Worm (Caenorhabditis elegans): ENCODE data around the gene ceh-89.

ceh-89 gene

ce11 chrX:14173850-14174249 lies 32.1 kb downstream of the ceh-89 start, which contains the start of gene idhb-1 (continued):
- TF ChIP-seq sox-4 (tag; optimal IDR thresholded peaks at IDR 0.05) = no peak
- TF ChIP-seq C34B4.2 (tag; optimal IDR thresholded peaks at IDR 0.05) = no peak
- TF ChIP-seq lin-14 (GFP tag; optimal IDR thresholded peaks at IDR 0.05) = peak; percentile 89
- peak; percentile 64 for TF ChIP-seq unc-86 (tag; optimal IDR thresholded peaks at IDR 0.05)
- peak; percentile 67 for TF ChIP-seq mep-1 (tag; optimal IDR thresholded peaks at IDR 0.05)
- peak; percentile 51 for TF ChIP-seq unc-130 (tag; optimal IDR thresholded peaks at IDR 0.05)
- TF ChIP-seq sup-37 (GFP tag; optimal IDR thresholded peaks at IDR 0.05) = peak; percentile 8
- peak; percentile 83 for TF ChIP-seq swsn-7 (tag; optimal IDR thresholded peaks at IDR 0.05)
- no peak for TF ChIP-seq C04F5.9 (tag; optimal IDR thresholded peaks at IDR 0.05)
- TF ChIP-seq skn-1 (tag; optimal IDR thresholded peaks at IDR 0.05) = peak; percentile 81
- no peak for TF ChIP-seq hlh-17 (GFP tag; optimal IDR thresholded peaks at IDR 0.05; ENCODE audit: borderline replicate concordance)
- peak; percentile 53 for TF ChIP-seq isw-1 (GFP tag; IDR thresholded peaks at IDR 0.05)
- no peak for TF ChIP-seq blmp-1 (tag; optimal IDR thresholded peaks at IDR 0.05)
- no peak for TF ChIP-seq sptf-1 (tag; optimal IDR thresholded peaks at IDR 0.05)
- no peak for TF ChIP-seq ceh-90 (tag; optimal IDR thresholded peaks at IDR 0.05)
- no peak for TF ChIP-seq aha-1 (tag; optimal IDR thresholded peaks at IDR 0.05)
- peak; percentile 36 for TF ChIP-seq F16B12.6 (tag; optimal IDR thresholded peaks at IDR 0.05)
- TF ChIP-seq nhr-237 (tag; optimal IDR thresholded peaks at IDR 0.05) = no peak
- peak; percentile 31 for TF ChIP-seq fkh-10 (GFP tag; optimal IDR thresholded peaks at IDR 0.05)
- no peak for TF ChIP-seq unc-30 (tag; optimal IDR thresholded peaks at IDR 0.05)
- TF ChIP-seq nhr-90 (tag; optimal IDR thresholded peaks at IDR 0.05; ENCODE audit: poor library complexity) = peak; percentile 74
- TF ChIP-seq mef-2 (tag; optimal IDR thresholded peaks at IDR 0.05) = no peak
- TF ChIP-seq lin-35 (GFP tag; optimal IDR thresholded peaks at IDR 0.05) = peak; percentile 46 to 81
- TF ChIP-seq nhr-76 (tag; optimal IDR thresholded peaks at IDR 0.05) = no peak
- no peak for TF ChIP-seq nhr-28 (tag; optimal IDR thresholded peaks at IDR 0.05)
- peak; percentile 81 for TF ChIP-seq nhr-19 (GFP tag; conservative IDR thresholded peaks at IDR 0.05)
- TF ChIP-seq nhr-84 (tag; optimal IDR thresholded peaks at IDR 0.05) = no peak
- 0 out of 2 replicates have a peak, but pooled peaks have one; percentile 45 for TF ChIP-seq grh-1 (GFP tag; IDR thresholded peaks at IDR 0.05)
- peak; percentile 60 for TF ChIP-seq egl-13 (tag; optimal IDR thresholded peaks at IDR 0.05)
- TF ChIP-seq irx-1 (tag; optimal IDR thresholded peaks at IDR 0.05) = peak; percentile 49
- TF ChIP-seq elt-3 (tag; optimal IDR thresholded peaks at IDR 0.05) = peak in 2 of 6 experiments; percentile 28 to 44
- no peak for TF ChIP-seq fkh-4 (tag; optimal IDR thresholded peaks at IDR 0.05; ENCODE audit: borderline replicate concordance)
- TF ChIP-seq dsc-1 (tag; optimal IDR thresholded peaks at IDR 0.05) = peak; percentile 80
- no peak for TF ChIP-seq tlp-1 (tag; optimal IDR thresholded peaks at IDR 0.05)
- TF ChIP-seq mab-9 (GFP tag; IDR thresholded peaks at IDR 0.05) = 0 out of 2 replicates have a peak, but pooled peaks have one; percentile 27
- no peak for TF ChIP-seq pqm-1 (tag; optimal IDR thresholded peaks at IDR 0.05)
- no peak for TF ChIP-seq egl-27 (tag; optimal IDR thresholded peaks at IDR 0.05)
- peak; percentile 61 to 65 for TF ChIP-seq efl-1 (optimal IDR thresholded peaks at IDR 0.05)
- peak; percentile 56 to 96 for TF ChIP-seq efl-1 (GFP tag; optimal IDR thresholded peaks at IDR 0.05 in 1 of 2)
- no peak for TF ChIP-seq unc-98 (GFP tag; IDR thresholded peaks at IDR 0.05)

ce11 chrX:14175740-14176139 lies 34.0 kb downstream of the ceh-89 start, which contains the start of gene C37E2.2:
TSS of gene C37E2.2 (plus strand) at chrX:14176040.
- TF ChIP-seq nhr-12 (tag; optimal IDR thresholded peaks at IDR 0.05) (no peak), ceh-8 (GFP tag; optimal IDR thresholded peaks at IDR 0.05) (no peak), unc-86 (tag; optimal IDR thresholded peaks at IDR 0.05) (no peak), aly-2 (tag; optimal IDR thresholded peaks at IDR 0.05) (no peak), fkh-8 (tag; optimal IDR thresholded peaks at IDR 0.05) (no peak), sox-4 (tag; optimal IDR thresholded peaks at IDR 0.05) (no peak), tbx-2 (tag; optimal IDR thresholded peaks at IDR 0.05) (no peak)
